Worm (Caenorhabditis elegans): ENCODE data around the gene C06A1.6.

DNA sequence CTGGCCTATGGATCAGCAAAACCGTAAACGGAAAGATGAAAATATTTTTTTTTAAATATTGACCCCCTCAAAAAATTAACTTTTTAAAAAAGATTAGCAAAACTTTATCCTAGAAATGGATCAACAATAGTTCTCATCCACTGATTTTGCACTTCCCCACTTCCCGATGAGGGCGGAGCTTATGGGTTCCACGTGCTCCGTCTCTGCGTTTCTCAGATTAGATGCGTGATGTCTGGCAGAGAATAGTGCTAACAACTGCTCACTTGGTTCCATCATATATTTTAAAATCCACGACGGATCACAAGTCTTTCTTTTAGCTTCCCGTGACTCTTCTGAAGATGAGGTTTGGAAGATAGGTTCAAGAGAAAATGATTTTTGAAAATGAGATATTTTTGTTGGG, 6.1 kb downstream of the C06A1.6 start:
- TF ChIP-seq lin-1 (GFP tag; IDR thresholded peaks at IDR 0.05) (no peak), lsy-2 (tag; optimal IDR thresholded peaks at IDR 0.05) (no peak), fos-1 (tag; optimal IDR thresholded peaks at IDR 0.05) (no peak), nhr-102 (tag; optimal IDR thresholded peaks at IDR 0.05) (no peak), ama-1 (optimal IDR thresholded peaks at IDR 0.05) (no peak)
